Worm (Caenorhabditis elegans): ENCODE data around the gene F13D12.3.

F13D12.3 gene

DNA sequence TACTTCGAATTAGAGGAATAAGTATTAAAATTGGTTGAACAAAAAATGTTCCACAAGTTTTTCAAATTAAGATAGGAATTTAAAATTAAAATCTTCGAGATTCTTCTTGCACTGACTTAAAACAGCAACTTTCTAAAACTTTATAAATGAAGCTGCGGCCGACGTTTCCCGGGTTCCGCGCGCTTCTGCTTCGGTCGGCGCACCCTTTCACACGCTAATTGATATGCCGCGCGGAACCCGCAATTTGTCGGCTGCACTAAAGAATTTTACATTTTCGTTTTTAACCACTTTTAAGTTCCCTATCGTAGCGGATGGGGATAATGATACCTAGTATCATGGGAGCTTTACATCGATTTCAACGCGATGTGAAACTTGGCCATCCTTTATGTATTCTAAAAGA, 5.5 kb upstream of the F13D12.3 start:
- TF ChIP-seq snpc-4 (tag; optimal IDR thresholded peaks at IDR 0.05) (peak; percentile 37), nhr-10 (tag; optimal IDR thresholded peaks at IDR 0.05) (no peak), crh-2 (tag; optimal IDR thresholded peaks at IDR 0.05) (no peak)

DNA sequence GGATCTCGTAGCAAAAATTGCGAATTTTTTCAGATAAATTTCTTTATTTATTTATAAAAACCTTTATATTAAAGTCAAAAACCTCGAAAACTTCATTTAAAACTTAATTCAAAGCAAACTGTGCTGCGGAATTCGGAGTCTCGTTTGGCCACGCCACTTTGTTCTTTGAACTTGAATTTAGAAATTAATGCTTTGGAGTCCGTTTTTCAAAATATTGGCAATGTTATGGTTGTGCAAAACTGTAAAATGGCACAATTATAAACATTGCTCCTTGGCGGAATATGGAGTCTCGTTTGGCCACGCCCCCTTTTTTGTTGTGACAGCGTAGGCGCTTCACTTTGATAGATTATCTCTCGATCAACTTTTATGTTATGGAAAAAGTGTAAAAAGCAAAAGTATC, 669 bp upstream of the F13D12.3 start:
- TF ChIP-seq lsy-2 (tag; optimal IDR thresholded peaks at IDR 0.05), result peak in 1 of 2 experiments; percentile 38
- no peak for TF ChIP-seq nhr-25 (tag; optimal IDR thresholded peaks at IDR 0.05)

DNA sequence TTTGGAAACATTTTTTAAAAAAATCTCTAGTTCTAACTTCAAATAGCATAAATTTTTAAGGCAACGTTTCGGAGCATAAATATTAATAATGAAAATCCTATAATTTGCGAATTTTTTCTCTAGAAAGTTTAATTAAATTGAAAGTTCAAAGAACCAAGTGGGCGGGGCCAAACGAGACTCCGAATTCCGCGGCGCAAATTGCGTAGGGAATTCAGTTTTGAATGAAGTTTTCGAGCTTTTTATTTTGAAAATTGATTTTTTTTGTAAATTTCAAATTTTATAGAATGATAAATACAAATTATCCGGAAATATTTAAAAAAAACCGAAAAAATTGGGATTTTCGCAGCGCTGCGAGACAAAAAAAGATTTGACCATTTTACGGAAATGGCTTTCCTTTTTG, 617 bp downstream of the F13D12.3 start:
- TF ChIP-seq aly-2 (tag; optimal IDR thresholded peaks at IDR 0.05) (no peak), nhr-21 (tag; optimal IDR thresholded peaks at IDR 0.05) (no peak), unc-62 (GFP tag; optimal IDR thresholded peaks at IDR 0.05) (no peak), sma-9 (GFP tag; optimal IDR thresholded peaks at IDR 0.05) (no peak), sma-9 (tag; optimal IDR thresholded peaks at IDR 0.05) (no peak), zag-1 (tag; optimal IDR thresholded peaks at IDR 0.05) (no peak), ceh-16 (tag; optimal IDR thresholded peaks at IDR 0.05) (no peak), lin-39 (tag; optimal IDR thresholded peaks at IDR 0.05) (no peak)

DNA sequence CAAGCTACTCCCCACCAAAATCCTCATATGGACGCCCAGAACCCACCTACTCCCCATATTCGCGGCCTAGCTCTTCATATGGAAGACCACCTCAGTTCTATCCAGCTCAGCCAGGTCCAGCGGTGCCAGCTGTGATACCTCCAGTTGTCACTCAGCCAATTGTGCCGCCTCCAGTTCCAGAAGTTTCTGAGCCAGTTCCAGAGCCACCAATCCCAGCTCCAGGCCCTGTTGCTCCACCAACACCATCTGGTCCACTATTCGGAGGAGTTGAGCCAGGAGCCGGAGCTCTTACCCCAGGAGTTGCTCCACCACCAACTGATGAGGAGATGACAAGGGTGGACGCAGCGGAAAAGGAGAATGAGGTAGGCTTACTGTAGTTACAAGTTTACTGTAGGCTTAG, 1.4 kb downstream of the F13D12.3 start:
- TF ChIP-seq nhr-237 (tag; optimal IDR thresholded peaks at IDR 0.05) (no peak), unc-62 (GFP tag; optimal IDR thresholded peaks at IDR 0.05) (no peak), crh-2 (tag; optimal IDR thresholded peaks at IDR 0.05) (no peak), sma-3 (GFP tag; optimal IDR thresholded peaks at IDR 0.05) (no peak), ama-1 (optimal IDR thresholded peaks at IDR 0.05) (no peak), sma-9 (GFP tag; optimal IDR thresholded peaks at IDR 0.05) (no peak), sma-9 (tag; optimal IDR thresholded peaks at IDR 0.05) (no peak), ceh-82 (tag; optimal IDR thresholded peaks at IDR 0.05) (no peak), nhr-25 (tag; optimal IDR thresholded peaks at IDR 0.05) (no peak), skn-1 (tag; optimal IDR thresholded peaks at IDR 0.05) (no peak), nhr-21 (tag; optimal IDR thresholded peaks at IDR 0.05) (no peak), nhr-6 (tag; optimal IDR thresholded peaks at IDR 0.05) (no peak), peb-1 (tag; optimal IDR thresholded peaks at IDR 0.05) (no peak), zag-1 (tag; optimal IDR thresholded peaks at IDR 0.05) (no peak), alr-1 (tag; optimal IDR thresholded peaks at IDR 0.05) (no peak), nhr-129 (tag; optimal IDR thresholded peaks at IDR 0.05) (no peak), nhr-23 (tag; optimal IDR thresholded peaks at IDR 0.05) (no peak), snpc-4 (tag; optimal IDR thresholded peaks at IDR 0.05) (no peak), nhr-77 (tag; optimal IDR thresholded peaks at IDR 0.05) (no peak)

DNA sequence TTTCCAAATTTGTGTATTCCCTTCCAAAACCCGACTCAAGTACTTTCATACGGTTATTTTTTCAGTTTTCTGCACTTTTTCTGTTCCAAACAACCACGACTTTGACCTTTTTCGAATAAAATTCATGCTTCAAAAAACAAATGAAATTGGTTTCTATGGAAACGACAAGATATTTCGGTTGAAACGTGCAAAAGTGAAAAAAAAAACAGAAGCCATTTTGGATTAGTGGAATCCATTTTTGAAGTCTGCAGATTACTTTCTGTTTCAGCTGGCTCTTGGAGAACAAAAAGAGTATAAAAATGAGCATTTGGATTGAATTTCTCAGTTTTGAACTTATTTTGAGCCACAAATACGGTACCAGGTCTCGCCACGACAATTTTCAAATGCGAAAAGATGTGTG, 2.0 kb downstream of the F13D12.3 start:
- TF ChIP-seq lin-11 (tag; optimal IDR thresholded peaks at IDR 0.05) (peak; percentile 7), nhr-11 (tag; optimal IDR thresholded peaks at IDR 0.05) (no peak), sma-9 (GFP tag; optimal IDR thresholded peaks at IDR 0.05) (no peak), sma-9 (tag; optimal IDR thresholded peaks at IDR 0.05) (no peak), lsy-2 (tag; optimal IDR thresholded peaks at IDR 0.05) (peak in 1 of 2 experiments; percentile 23), C34F6.9 (tag; optimal IDR thresholded peaks at IDR 0.05) (peak; percentile 40), ZK546.5 (tag; optimal IDR thresholded peaks at IDR 0.05) (no peak), nhr-23 (tag; optimal IDR thresholded peaks at IDR 0.05) (no peak)

DNA sequence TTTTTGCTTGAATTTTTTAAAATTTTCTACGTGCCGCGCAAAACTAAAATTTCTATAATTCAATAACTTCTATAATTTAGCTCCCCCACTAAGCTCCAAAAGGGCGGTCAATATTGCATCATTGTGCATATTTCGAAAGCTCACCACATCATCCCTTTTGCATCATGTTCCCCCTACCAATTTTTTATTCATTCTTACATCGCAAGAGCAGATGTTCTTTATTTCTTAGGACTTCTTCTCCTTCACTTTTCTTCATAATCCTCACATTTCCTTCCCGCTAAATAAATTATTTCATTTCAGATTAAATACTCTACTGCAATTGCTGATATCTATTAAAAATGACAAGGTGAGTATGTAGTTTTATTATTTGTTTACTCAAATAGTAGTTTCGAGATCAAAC, 3.7 kb downstream of the F13D12.3 start, which contains the start of gene ldh-1:
TSS of gene ldh-1 (plus strand) at position 301 of the 400 bp plus-strand sequence.
- TF ChIP-seq nhr-129 (tag; optimal IDR thresholded peaks at IDR 0.05) (peak; percentile 77), unc-55 (GFP tag; optimal IDR thresholded peaks at IDR 0.05) (no peak)

DNA sequence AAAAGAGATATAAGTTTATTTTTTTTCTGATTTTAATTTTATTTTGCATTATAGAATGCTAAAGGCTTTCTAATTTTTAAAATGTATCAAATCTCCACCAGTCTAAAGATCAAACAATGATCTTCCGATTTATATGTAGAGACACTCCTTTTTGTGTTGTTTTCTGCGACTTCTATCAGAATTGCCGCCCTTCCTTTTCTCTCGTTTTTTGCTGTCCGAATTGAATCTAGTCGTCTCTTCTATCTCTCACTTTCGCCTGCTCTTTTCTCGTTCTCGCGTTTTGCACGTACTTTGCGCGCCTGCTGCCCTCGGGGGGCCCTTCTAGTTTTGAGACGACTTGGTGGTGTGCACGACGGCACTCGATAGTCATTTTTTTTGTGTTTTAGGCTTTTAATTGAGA, 4.2 kb downstream of the F13D12.3 start:
- peak; percentile 41 for TF ChIP-seq egl-27 (tag; optimal IDR thresholded peaks at IDR 0.05)
- TF ChIP-seq mab-5 (tag; optimal IDR thresholded peaks at IDR 0.05), result peak; percentile 18
- TF ChIP-seq lsy-2 (tag; optimal IDR thresholded peaks at IDR 0.05), result peak in 1 of 2 experiments; percentile 65
- no peak for TF ChIP-seq lin-11 (tag; optimal IDR thresholded peaks at IDR 0.05)
- TF ChIP-seq snpc-4 (tag; optimal IDR thresholded peaks at IDR 0.05), result no peak
- TF ChIP-seq nhr-237 (tag; optimal IDR thresholded peaks at IDR 0.05), result no peak
- peak; percentile 3 for TF ChIP-seq lin-13 (GFP tag; optimal IDR thresholded peaks at IDR 0.05)
- no peak for TF ChIP-seq ama-1 (optimal IDR thresholded peaks at IDR 0.05)
- no peak for TF ChIP-seq dmd-4 (tag; optimal IDR thresholded peaks at IDR 0.05)
- peak; percentile 64 for TF ChIP-seq crh-2 (tag; optimal IDR thresholded peaks at IDR 0.05)
- no peak for TF ChIP-seq ceh-82 (tag; optimal IDR thresholded peaks at IDR 0.05)
- no peak for TF ChIP-seq mbf-1 (tag; optimal IDR thresholded peaks at IDR 0.05)
- TF ChIP-seq zag-1 (tag; optimal IDR thresholded peaks at IDR 0.05), result peak; percentile 55
- TF ChIP-seq ztf-4 (tag; optimal IDR thresholded peaks at IDR 0.05), result no peak
- TF ChIP-seq unc-62 (GFP tag; optimal IDR thresholded peaks at IDR 0.05), result no peak
- TF ChIP-seq ztf-1 (GFP tag; conservative IDR thresholded peaks at IDR 0.05), result no peak
- TF ChIP-seq C34F6.9 (tag; optimal IDR thresholded peaks at IDR 0.05), result peak; percentile 80
- no peak for TF ChIP-seq Y55F3AM.14 (GFP tag; optimal IDR thresholded peaks at IDR 0.05)
- TF ChIP-seq ztf-11 (tag; optimal IDR thresholded peaks at IDR 0.05), result no peak
- TF ChIP-seq nhr-77 (tag; optimal IDR thresholded peaks at IDR 0.05), result no peak
- TF ChIP-seq blmp-1 (tag; optimal IDR thresholded peaks at IDR 0.05; ENCODE audit: insufficient read depth), result peak; percentile 8
- TF ChIP-seq gmeb-1 (tag; optimal IDR thresholded peaks at IDR 0.05), result no peak
- no peak for TF ChIP-seq elt-3 (tag; optimal IDR thresholded peaks at IDR 0.05)
- no peak for TF ChIP-seq peb-1 (tag; optimal IDR thresholded peaks at IDR 0.05)
- no peak for TF ChIP-seq nhr-23 (tag; optimal IDR thresholded peaks at IDR 0.05)
